Fruit fly (Drosophila melanogaster) whole organism, embryonic: ENCODE results near the gene CG7402.
A peak's percentile ranks its signal among the peaks of the same experiment; 100 is the strongest.

Source experiments
- BtbVII ChIP-seq: fragments of 200-800 bp; sonication (Bioruptor generic); optimal IDR thresholded peaks from 3 replicates; lab custom pipeline; 2017; ENCODE audit warnings: missing biosample characterization, mild to moderate bottlenecking, missing genetic modification characterization
- Bteb2 ChIP-seq: fragments of 200-800 bp; sonication (Bioruptor generic); optimal IDR thresholded peaks from 2 replicates; lab custom pipeline; 2016; ENCODE audit warnings: missing biosample characterization, missing genetic modification characterization
- CG10366 ChIP-seq: fragments of 200-800 bp; sonication (Bioruptor generic); IDR thresholded peaks from 2 replicates; pipeline ENCODE4 v1.3.6; 2022; ENCODE audit warnings: missing biosample characterization, missing genetic modification characterization
- CG11093 ChIP-seq: fragments of 200-800 bp; sonication (Bioruptor generic); IDR thresholded peaks from 3 replicates; pipeline ENCODE4 v1.3.6; 2022; ENCODE audit warnings: missing biosample characterization, missing genetic modification characterization
- CG12071 ChIP-seq: fragments of 200-800 bp; sonication (Bioruptor generic); optimal IDR thresholded peaks from 3 replicates; lab custom pipeline; 2018; ENCODE audit warnings: missing biosample characterization, mild to moderate bottlenecking, missing genetic modification characterization
- CG12299 ChIP-seq: fragments of 200-800 bp; sonication (Bioruptor generic); optimal IDR thresholded peaks from 2 replicates; lab custom pipeline; 2018; ENCODE audit warnings: missing biosample characterization, mild to moderate bottlenecking, missing genetic modification characterization
- CG1233 ChIP-seq: fragments of 200-800 bp; sonication (Bioruptor generic); optimal IDR thresholded peaks from 4 replicates; lab custom pipeline; 2018; ENCODE audit warnings: missing biosample characterization, mild to moderate bottlenecking, missing genetic modification characterization
- CG14014 ChIP-seq: fragments of 200-800 bp; sonication (Bioruptor generic); IDR thresholded peaks from 2 replicates; pipeline ENCODE4 v1.3.6; 2022; ENCODE audit warnings: missing biosample characterization, missing genetic modification characterization
- CG14860 ChIP-seq: fragments of 200-800 bp; sonication (Bioruptor generic); IDR thresholded peaks from 3 replicates; pipeline ENCODE4 v1.3.6; 2022; ENCODE audit warnings: missing biosample characterization, missing genetic modification characterization; ENCODE audit not compliant: partially characterized antibody
- CG15601 ChIP-seq: fragments of 200-800 bp; sonication (Bioruptor generic); optimal IDR thresholded peaks from 3 replicates; lab custom pipeline; 2019; ENCODE audit warnings: missing biosample characterization, mild to moderate bottlenecking, missing genetic modification characterization, moderate library complexity
- CG17612 ChIP-seq: fragments of 200-800 bp; sonication (Bioruptor generic); IDR thresholded peaks from 2 replicates; pipeline ENCODE4 v1.3.6; 2022; ENCODE audit warnings: missing biosample characterization, missing genetic modification characterization
- CG18476 ChIP-seq: fragments of 200-800 bp; sonication (Bioruptor generic); optimal IDR thresholded peaks from 2 replicates; lab custom pipeline; 2016; ENCODE audit warnings: missing biosample characterization, mild to moderate bottlenecking, missing genetic modification characterization
- CG18619 ChIP-seq: fragments of 200-800 bp; sonication (Bioruptor generic); optimal IDR thresholded peaks from 3 replicates; lab custom pipeline; 2017; ENCODE audit warnings: missing biosample characterization, mild to moderate bottlenecking, missing genetic modification characterization
- CG2712 ChIP-seq: fragments of 200-800 bp; optimal IDR thresholded peaks from 3 replicates; lab custom pipeline; 2019; ENCODE audit warnings: missing biosample characterization, mild to moderate bottlenecking, missing genetic modification characterization, moderate library complexity
- CG2875 ChIP-seq: fragments of 200-800 bp; sonication (Bioruptor generic); optimal IDR thresholded peaks from 2 replicates; lab custom pipeline; 2017; ENCODE audit warnings: missing biosample characterization, mild to moderate bottlenecking, missing genetic modification characterization, missing genetic modification reagents
- CG2889 ChIP-seq: fragments of 200-800 bp; sonication (Bioruptor generic); IDR thresholded peaks from 3 replicates; pipeline ENCODE4 v1.3.6; 2022; ENCODE audit warnings: missing biosample characterization, missing genetic modification characterization
- CG30431 ChIP-seq: fragments of 200-800 bp; sonication (Bioruptor generic); optimal IDR thresholded peaks from 2 replicates; lab custom pipeline; 2017; ENCODE audit warnings: missing biosample characterization, missing genetic modification characterization
- CG3726 ChIP-seq: fragments of 200-800 bp; sonication (Bioruptor generic); IDR thresholded peaks from 3 replicates; pipeline ENCODE4, ENCODE4 v1.3.6; 2022; ENCODE audit warnings: missing biosample characterization, missing genetic modification characterization
- CG4424 ChIP-seq: fragments of 200-800 bp; sonication (Bioruptor generic); optimal IDR thresholded peaks from 3 replicates; lab custom pipeline; 2016; ENCODE audit warnings: missing biosample characterization, missing genetic modification characterization
- CG6683 ChIP-seq: fragments of 200-800 bp; sonication (Bioruptor generic); optimal IDR thresholded peaks from 2 replicates; lab custom pipeline; 2017; ENCODE audit warnings: missing biosample characterization, mild to moderate bottlenecking, missing genetic modification characterization, missing genetic modification reagents
- CG7556 ChIP-seq: fragments of 200-800 bp; sonication (Bioruptor generic); optimal IDR thresholded peaks from 2 replicates; lab custom pipeline; 2017; ENCODE audit warnings: missing biosample characterization, mild to moderate bottlenecking, missing genetic modification characterization
- CG8089 ChIP-seq: fragments of 200-800 bp; sonication (Bioruptor generic); optimal IDR thresholded peaks from 3 replicates; lab custom pipeline; 2016; ENCODE audit warnings: missing biosample characterization, missing genetic modification characterization
- CG9876 ChIP-seq: fragments of 200-800 bp; sonication (Bioruptor generic); optimal IDR thresholded peaks from 2 replicates; lab custom pipeline; 2016; ENCODE audit warnings: missing biosample characterization, missing genetic modification characterization
- CTCF ChIP-seq: fragments of 200-800 bp; sonication (Bioruptor generic); optimal IDR thresholded peaks from 2 replicates; lab custom pipeline; 2017; ENCODE audit warnings: missing biosample characterization, mild to moderate bottlenecking, missing genetic modification characterization, moderate library complexity
- Gsc ChIP-seq: fragments of 200-800 bp; sonication (Bioruptor generic); IDR thresholded peaks from 2 replicates; pipeline ENCODE4 v1.3.6; 2022; ENCODE audit warnings: missing biosample characterization, missing genetic modification characterization
- MBD-R2 ChIP-seq: fragments of 200-800 bp; sonication (Bioruptor generic); IDR thresholded peaks from 2 replicates; pipeline ENCODE4 v1.3.6; 2022; ENCODE audit warnings: missing biosample characterization, missing genetic modification characterization
- Mrtf ChIP-seq: fragments of 200-800 bp; sonication (Bioruptor generic); IDR thresholded peaks from 3 replicates; pipeline ENCODE4 v1.3.6; 2022; ENCODE audit warnings: missing biosample characterization, missing genetic modification characterization
- Nf-YB ChIP-seq: fragments of 200-800 bp; sonication (Bioruptor generic); optimal IDR thresholded peaks from 3 replicates; lab custom pipeline; 2019; ENCODE audit warnings: missing biosample characterization, mild to moderate bottlenecking, missing genetic modification characterization, moderate library complexity
- YL-1 ChIP-seq: fragments of 200-800 bp; sonication (Bioruptor generic); optimal IDR thresholded peaks from 3 replicates; lab custom pipeline; 2017; ENCODE audit warnings: missing biosample characterization, mild to moderate bottlenecking, missing genetic modification characterization
- bcd ChIP-seq: fragments of 200-800 bp; sonication (Bioruptor generic); optimal IDR thresholded peaks from 2 replicates; lab custom pipeline; 2017; ENCODE audit warnings: missing biosample characterization, mild to moderate bottlenecking, missing genetic modification characterization
- btn ChIP-seq: fragments of 200-800 bp; sonication (Bioruptor generic); optimal IDR thresholded peaks from 2 replicates; lab custom pipeline; 2016; ENCODE audit warnings: missing biosample characterization, missing genetic modification characterization
- caup ChIP-seq: fragments of 200-800 bp; sonication (Bioruptor generic); optimal IDR thresholded peaks from 3 replicates; lab custom pipeline; 2017; ENCODE audit warnings: missing biosample characterization, mild to moderate bottlenecking, missing genetic modification characterization, moderate library complexity; ENCODE audit not compliant: severe bottlenecking
- chinmo ChIP-seq: fragments of 200-800 bp; sonication (Bioruptor generic); IDR thresholded peaks from 4 replicates; pipeline ENCODE4 v1.3.6; 2022; ENCODE audit warnings: missing biosample characterization, missing genetic modification characterization; ENCODE audit not compliant: partially characterized antibody
- chn ChIP-seq: fragments of 200-800 bp; sonication (Bioruptor generic); optimal IDR thresholded peaks from 2 replicates; lab custom pipeline; 2016; ENCODE audit warnings: missing biosample characterization, missing genetic modification characterization
- crc ChIP-seq: fragments of 200-800 bp; sonication (Bioruptor generic); optimal IDR thresholded peaks from 2 replicates; lab custom pipeline; 2016; ENCODE audit warnings: missing biosample characterization, missing genetic modification characterization
- crp ChIP-seq, 2 experiments: fragments of 200-800 bp; sonication (Bioruptor generic); optimal IDR thresholded peaks; 2 replicates in 1 of 2; 3 replicates in 1 of 2; lab custom pipeline; 2017; ENCODE audit warnings: missing biosample characterization in 2 of 2, missing genetic modification characterization in 2 of 2, mild to moderate bottlenecking in 1 of 2, moderate library complexity in 1 of 2
- cwo ChIP-seq: fragments of 200-800 bp; sonication (Bioruptor generic); optimal IDR thresholded peaks from 3 replicates; lab custom pipeline; 2017; ENCODE audit warnings: missing biosample characterization, missing genetic modification characterization, mild to moderate bottlenecking, moderate library complexity, missing genetic modification reagents
- disco-r ChIP-seq: fragments of 200-800 bp; sonication (Bioruptor generic); optimal IDR thresholded peaks from 2 replicates; lab custom pipeline; 2016; ENCODE audit warnings: missing biosample characterization, missing genetic modification characterization
- gcm ChIP-seq: fragments of 200-800 bp; sonication (Bioruptor generic); optimal IDR thresholded peaks from 2 replicates; lab custom pipeline; 2019; ENCODE audit warnings: missing biosample characterization, mild to moderate bottlenecking, missing genetic modification characterization, moderate library complexity
- gro ChIP-seq: fragments of 200-800 bp; sonication (Bioruptor generic); optimal IDR thresholded peaks from 2 replicates; lab custom pipeline; 2016; ENCODE audit warnings: missing biosample characterization, missing genetic modification characterization
- ken ChIP-seq: fragments of 200-800 bp; sonication (Bioruptor generic); IDR thresholded peaks from 3 replicates; pipeline ENCODE4 v1.3.6; 2022; ENCODE audit warnings: missing biosample characterization, missing genetic modification characterization
- kni ChIP-seq: fragments of 200-800 bp; sonication (Bioruptor generic); optimal IDR thresholded peaks from 3 replicates; lab custom pipeline; 2017; ENCODE audit warnings: mild to moderate bottlenecking, missing biosample characterization, missing genetic modification reagents, missing genetic modification characterization
- knrl ChIP-seq: fragments of 200-800 bp; sonication (Bioruptor generic); IDR thresholded peaks from 3 replicates; pipeline ENCODE4 v1.3.6; 2022; ENCODE audit warnings: missing biosample characterization, missing genetic modification characterization; ENCODE audit not compliant: partially characterized antibody
- lbe ChIP-seq: fragments of 200-800 bp; sonication (Bioruptor generic); optimal IDR thresholded peaks from 2 replicates; lab custom pipeline; 2016; ENCODE audit warnings: missing biosample characterization, mild to moderate bottlenecking, missing genetic modification characterization
- lola ChIP-seq, 3 experiments: fragments of >200 bp in 2 of 3; fragments of 200-800 bp in 1 of 3; sonication (Bioruptor generic) in 1 of 3; optimal IDR thresholded peaks; 2 replicates each; lab custom pipeline; 2017 to 2019; ENCODE audit warnings: missing biosample characterization in 3 of 3, missing genetic modification characterization in 3 of 3, mild to moderate bottlenecking in 1 of 3, moderate library complexity in 1 of 3
- nau ChIP-seq: fragments of 200-800 bp; sonication (Bioruptor generic); optimal IDR thresholded peaks from 3 replicates; lab custom pipeline; 2017; ENCODE audit warnings: missing biosample characterization, mild to moderate bottlenecking, missing genetic modification characterization, missing genetic modification reagents
- pfk ChIP-seq: fragments of 200-800 bp; sonication (Bioruptor generic); optimal IDR thresholded peaks from 2 replicates; lab custom pipeline; 2018; ENCODE audit warnings: missing biosample characterization, mild to moderate bottlenecking, missing genetic modification characterization, moderate library complexity
- ranshi ChIP-seq: fragments of 200-800 bp; sonication (Bioruptor generic); IDR thresholded peaks from 2 replicates; pipeline ENCODE4 v1.3.6; 2022; ENCODE audit warnings: missing biosample characterization, missing genetic modification characterization
- row ChIP-seq: fragments of 200-800 bp; sonication (Bioruptor generic); IDR thresholded peaks from 3 replicates; pipeline ENCODE4 v1.3.6; 2022; ENCODE audit warnings: missing biosample characterization, missing genetic modification characterization
- sisA ChIP-seq: fragments of 200-800 bp; sonication (Bioruptor generic); IDR thresholded peaks from 2 replicates; pipeline ENCODE4 v1.3.6; 2022; ENCODE audit warnings: missing biosample characterization, missing genetic modification characterization
- stc ChIP-seq: fragments of 200-800 bp; sonication (Bioruptor generic); IDR thresholded peaks from 2 replicates; pipeline ENCODE4 v1.3.6; 2022; ENCODE audit warnings: missing biosample characterization, missing genetic modification characterization
- trem ChIP-seq: fragments of 200-800 bp; optimal IDR thresholded peaks from 3 replicates; lab custom pipeline; 2019; ENCODE audit warnings: missing biosample characterization, mild to moderate bottlenecking, missing genetic modification characterization, moderate library complexity
- wor ChIP-seq: fragments of 200-800 bp; sonication (Bioruptor generic); IDR thresholded peaks from 2 replicates; pipeline ENCODE4 v1.3.6; 2022; ENCODE audit warnings: missing biosample characterization, missing genetic modification characterization

Gene CG7402

DNA sequence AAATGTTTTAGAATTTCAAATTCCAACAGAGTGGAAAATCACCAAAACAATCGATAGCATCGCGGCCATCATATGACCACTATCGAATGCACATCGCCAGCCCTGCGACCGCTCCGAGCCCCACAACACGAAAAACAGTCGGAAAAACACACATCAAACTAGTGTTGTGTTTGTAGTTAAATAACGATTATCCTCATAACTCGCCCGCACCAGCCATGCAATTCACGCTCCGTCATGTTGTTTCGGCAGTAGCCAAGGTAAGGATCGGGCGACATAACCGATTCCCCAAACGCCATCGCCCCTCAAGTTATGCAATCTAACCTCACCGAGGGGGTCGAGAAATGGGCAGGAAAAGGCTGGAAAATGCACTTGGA, 40.5 kb upstream of the CG7402 start (continued):
- TF ChIP-seq nau (GFP tag; lab: Kevin White, UChicago) (no peak), Gsc (GFP tag; lab: Robert Waterston, UW) (no peak), CG2712 (no peak), Mrtf (GFP tag; lab: Robert Waterston, UW) (no peak), gro (GFP tag; lab: Kevin White, UChicago) (no peak), chinmo (GFP tag; lab: Robert Waterston, UW) (0 out of 4 replicates have a peak, but pooled peaks have one; percentile 62), CG18476 (no peak), lola (GFP tag; optimal IDR thresholded peaks at IDR 0.05; lab: Kevin White, UChicago) (no peak), CG6683 (GFP tag; lab: Kevin White, UChicago) (no peak), sisA (peak; percentile 11; the same call in 1 of the 2 replicates), wor (GFP tag; lab: Robert Waterston, UW) (no peak), CG4424 (no peak), ken (GFP tag; lab: Robert Waterston, UW) (no peak), CG2889 (no peak), CG11093 (GFP tag; lab: Robert Waterston, UW) (no peak), CG14860 (peak; percentile 29; the same call in 1 of the 3 replicates), CG15601 (tag; lab: Kevin White, UChicago) (no peak), pfk (GFP tag; lab: Kevin White, UChicago) (no peak), cwo (GFP tag; lab: Kevin White, UChicago) (no peak), CG17612 (GFP tag; lab: Robert Waterston, UW) (no peak), CG3726 (GFP tag; lab: Robert Waterston, UW) (no peak), row (GFP tag; lab: Robert Waterston, UW) (peak; percentile 67), BtbVII (GFP tag; lab: Kevin White, UChicago) (no peak), CG12299 (tag; lab: Kevin White, UChicago) (no peak), CG14014 (GFP tag; lab: Robert Waterston, UW) (no peak), CG7556 (GFP tag; lab: Kevin White, UChicago) (no peak), btn (GFP tag; lab: Kevin White, UChicago) (no peak), MBD-R2 (GFP tag; lab: Robert Waterston, UW) (peak; percentile 29; the same call in 1 of the 2 replicates), chn (peak; percentile 29), disco-r (GFP tag; lab: Kevin White, UChicago) (no peak), caup (GFP tag; lab: Kevin White, UChicago) (no peak), CG10366 (GFP tag; lab: Robert Waterston, UW) (no peak), crp (GFP tag; optimal IDR thresholded peaks at IDR 0.05; lab: Kevin White, UChicago) (peak in 1 of 2 experiments; percentile 25), bcd (GFP tag; lab: Kevin White, UChicago) (no peak), Nf-YB (GFP tag; lab: Kevin White, UChicago) (no peak), CG8089 (GFP tag; lab: Kevin White, UChicago) (no peak), CTCF (GFP tag; lab: Kevin White, UChicago) (no peak), Bteb2 (GFP tag; lab: Kevin White, UChicago) (no peak)

DNA sequence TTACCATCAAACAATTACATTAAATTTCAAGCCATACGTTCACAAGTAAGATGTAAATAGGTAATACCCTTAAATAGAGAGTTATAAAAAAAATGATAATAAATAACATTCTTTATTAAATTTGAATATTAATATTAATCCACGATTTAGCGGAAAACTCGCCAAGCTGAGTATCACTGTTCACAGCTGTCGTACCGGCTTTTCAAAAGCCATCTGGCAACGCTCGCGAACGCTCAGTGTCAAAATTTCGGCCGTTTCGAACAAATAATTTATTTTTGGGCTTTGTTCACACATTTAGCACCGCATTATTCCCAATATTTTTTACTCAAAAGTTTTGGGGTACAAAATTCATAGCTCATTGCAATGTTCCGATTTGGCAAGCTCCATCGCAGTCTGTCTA, 38.0 kb upstream of the CG7402 start, which contains the start of gene TrpRS-m:
Gene TrpRS-m (plus strand): TSS at position 211 of the 400 bp plus-strand sequence.
- no peak for TF ChIP-seq CG1233 (GFP tag; lab: Kevin White, UChicago)
- no peak for TF ChIP-seq CG30431 (GFP tag; lab: Kevin White, UChicago)
- no peak for TF ChIP-seq CG18619
- no peak for TF ChIP-seq CG2875 (GFP tag; lab: Kevin White, UChicago)
- TF ChIP-seq CG9876 (GFP tag; lab: Kevin White, UChicago), result no peak
- TF ChIP-seq YL-1 (GFP tag; lab: Kevin White, UChicago), result peak; percentile 60
- TF ChIP-seq stc (GFP tag; lab: Robert Waterston, UW), result no peak
- no peak for TF ChIP-seq crc (GFP tag; lab: Kevin White, UChicago)
- TF ChIP-seq ranshi (GFP tag; lab: Robert Waterston, UW), result no peak
- TF ChIP-seq lbe, result no peak
- no peak for TF ChIP-seq CG12071 (GFP tag; lab: Kevin White, UChicago)
- TF ChIP-seq knrl (GFP tag; lab: Robert Waterston, UW), result no peak
- peak; percentile 7 for TF ChIP-seq trem
- no peak for TF ChIP-seq gcm
- no peak for TF ChIP-seq cwo (GFP tag; lab: Kevin White, UChicago)
- TF ChIP-seq kni, result no peak
